Fruit fly (Drosophila melanogaster): ENCODE data around the gene csw.

- no peak for TF ChIP-seq CG8478 (optimal IDR thresholded peaks at IDR 0.05)
- TF ChIP-seq CTCF (optimal IDR thresholded peaks at IDR 0.05) = no peak
Measured at dm6 chrX:2141854-2142216, 47.8 kb downstream of the csw start.

Data from S2 (cell line).